Fruit fly (Drosophila melanogaster) whole organism, wandering third instar larva: ENCODE results near the gene IKKbeta.

Experiments
- Dif ChIP-seq: fragments of 200-275, 200-300 bp; sonication (Bioruptor generic); optimal IDR thresholded peaks from 2 replicates; lab custom pipeline; 2018; ENCODE audit warnings: missing biosample characterization, missing genetic modification characterization; ENCODE audit not compliant: partially characterized antibody
- Hr78 ChIP-seq: fragments of >200 bp; optimal IDR thresholded peaks from 2 replicates; lab custom pipeline; 2017; ENCODE audit warnings: missing biosample characterization, missing genetic modification characterization
- OdsH ChIP-seq: fragments of 200-800 bp; sonication (Bioruptor generic); optimal IDR thresholded peaks from 2 replicates; lab custom pipeline; 2016; ENCODE audit warnings: missing biosample characterization, mild to moderate bottlenecking, missing genetic modification characterization
- lola ChIP-seq: fragments of >200 bp; optimal IDR thresholded peaks from 2 replicates; lab custom pipeline; 2017; ENCODE audit warnings: missing biosample characterization, missing genetic modification characterization
- psq ChIP-seq: fragments of 200-800 bp; sonication (Bioruptor generic); optimal IDR thresholded peaks from 3 replicates; lab custom pipeline; 2017; ENCODE audit warnings: missing biosample characterization, mild to moderate bottlenecking, missing genetic modification characterization, moderate library complexity
- usp ChIP-seq: fragments of >200 bp; optimal IDR thresholded peaks from 2 replicates; lab custom pipeline; 2017; ENCODE audit warnings: missing biosample characterization, missing genetic modification characterization

DNA sequence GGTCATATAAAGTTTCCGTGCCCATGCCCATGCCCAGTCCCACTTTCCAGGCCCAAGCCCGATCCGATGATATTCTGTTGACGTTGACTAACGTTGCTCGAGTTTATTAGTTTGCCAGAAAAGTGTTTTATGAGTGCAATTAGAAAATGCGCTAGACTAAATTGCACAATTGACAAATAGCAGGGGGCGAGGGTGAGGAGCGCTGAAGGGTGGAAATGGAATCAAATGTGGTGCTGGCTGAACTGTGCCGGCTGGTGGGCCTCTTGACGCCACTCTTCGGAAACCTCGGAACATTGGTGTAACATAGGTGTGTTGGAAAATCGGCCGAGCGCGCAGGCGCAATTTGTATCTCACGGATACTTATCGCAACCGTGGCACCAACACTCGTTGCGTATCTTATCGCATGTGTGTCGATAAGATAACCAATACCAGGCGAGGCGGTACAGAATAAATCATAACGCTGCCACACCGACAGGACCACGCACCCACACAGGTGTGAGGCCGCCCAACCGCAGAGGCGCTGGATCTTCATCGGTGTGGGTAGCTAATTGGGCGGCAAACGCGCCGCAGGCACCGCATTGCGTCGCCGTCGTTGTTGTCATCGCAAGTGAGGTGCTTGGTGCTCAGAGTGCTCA is 37.4 kb downstream of the IKKbeta start:
- TF ChIP-seq OdsH: no peak
- TF ChIP-seq Dif (GFP tag; lab: Kevin White, UChicago): no peak
- no peak for TF ChIP-seq lola
- TF ChIP-seq Hr78 (GFP tag; lab: Kevin White, UChicago): no peak
- TF ChIP-seq psq (GFP tag; lab: Kevin White, UChicago): no peak
- TF ChIP-seq usp (GFP tag; lab: Kevin White, UChicago): no peak
